Fruit fly (Drosophila melanogaster) whole organism, embryonic: Measurements from ENCODE around the gene Adh.
A peak's percentile ranks its signal among the peaks of the same experiment; 100 is the strongest.

Source experiments
- C15 ChIP-seq: fragments of 200-800 bp; sonication (Bioruptor generic); IDR thresholded peaks from 3 replicates; pipeline ENCODE4 v1.3.6; 2022; ENCODE audit warnings: missing biosample characterization, missing genetic modification characterization
- CG10147 ChIP-seq: fragments of 200-800 bp; sonication (Bioruptor generic); optimal IDR thresholded peaks from 2 replicates; lab custom pipeline; 2019; ENCODE audit warnings: missing biosample characterization, mild to moderate bottlenecking, missing genetic modification characterization, moderate library complexity
- CG10462 ChIP-seq: fragments of 200-800 bp; sonication (Bioruptor generic); optimal IDR thresholded peaks from 2 replicates; lab custom pipeline; 2016; ENCODE audit warnings: missing biosample characterization, missing genetic modification characterization
- CG11247 ChIP-seq: fragments of 200-800 bp; sonication (Bioruptor generic); IDR thresholded peaks from 2 replicates; pipeline ENCODE4 v1.3.6; 2022; ENCODE audit warnings: missing biosample characterization, missing genetic modification characterization
- CG14014 ChIP-seq: fragments of 200-800 bp; sonication (Bioruptor generic); IDR thresholded peaks from 2 replicates; pipeline ENCODE4 v1.3.6; 2022; ENCODE audit warnings: missing biosample characterization, missing genetic modification characterization
- CG14965 ChIP-seq: fragments of 200-800 bp; sonication (Bioruptor generic); optimal IDR thresholded peaks from 2 replicates; lab custom pipeline; 2016; ENCODE audit warnings: missing biosample characterization, missing genetic modification characterization, borderline replicate concordance
- CG15269 ChIP-seq: fragments of 200-800 bp; sonication (Bioruptor generic); optimal IDR thresholded peaks from 2 replicates; lab custom pipeline; 2018; ENCODE audit warnings: missing biosample characterization, mild to moderate bottlenecking, missing genetic modification characterization, moderate library complexity
- CG15601 ChIP-seq: fragments of 200-800 bp; sonication (Bioruptor generic); optimal IDR thresholded peaks from 3 replicates; lab custom pipeline; 2019; ENCODE audit warnings: missing biosample characterization, mild to moderate bottlenecking, missing genetic modification characterization, moderate library complexity
- CG16815 ChIP-seq: fragments of 200-800 bp; sonication (Bioruptor generic); optimal IDR thresholded peaks from 3 replicates; lab custom pipeline; 2017; ENCODE audit warnings: missing biosample characterization, mild to moderate bottlenecking, missing genetic modification characterization
- CG18599 ChIP-seq: fragments of 200-800 bp; sonication (Bioruptor generic); optimal IDR thresholded peaks from 3 replicates; lab custom pipeline; 2017; ENCODE audit warnings: missing biosample characterization, missing genetic modification characterization, mild to moderate bottlenecking, moderate library complexity, missing genetic modification reagents
- CG2678 ChIP-seq: fragments of 200-800 bp; sonication (Bioruptor generic); optimal IDR thresholded peaks from 3 replicates; lab custom pipeline; 2019; ENCODE audit warnings: missing biosample characterization, mild to moderate bottlenecking, missing genetic modification characterization, moderate library complexity
- CG31224 ChIP-seq: fragments of 200-800 bp; sonication (Bioruptor generic); IDR thresholded peaks from 2 replicates; pipeline ENCODE4 v1.3.6; 2022; ENCODE audit warnings: missing biosample characterization, missing genetic modification characterization
- CG31388 ChIP-seq: fragments of 200-800 bp; sonication (Bioruptor generic); optimal IDR thresholded peaks from 2 replicates; lab custom pipeline; 2016; ENCODE audit warnings: missing biosample characterization, missing genetic modification characterization
- CG42726 ChIP-seq: fragments of 200-800 bp; sonication (Bioruptor generic); IDR thresholded peaks from 2 replicates; pipeline ENCODE4 v1.3.6; 2022; ENCODE audit warnings: missing biosample characterization, missing genetic modification characterization; ENCODE audit not compliant: partially characterized antibody
- CG5245 ChIP-seq: fragments of 200-800 bp; sonication (Bioruptor generic); optimal IDR thresholded peaks from 3 replicates; lab custom pipeline; 2016; ENCODE audit warnings: missing biosample characterization, missing genetic modification characterization
- CG6791 ChIP-seq: fragments of 200-800 bp; sonication (Bioruptor generic); IDR thresholded peaks from 3 replicates; pipeline ENCODE4 v1.3.6; 2022; ENCODE audit warnings: missing biosample characterization, missing genetic modification characterization; ENCODE audit not compliant: partially characterized antibody
- CG7987 ChIP-seq: fragments of 200-800 bp; sonication (Bioruptor generic); optimal IDR thresholded peaks from 2 replicates; lab custom pipeline; 2018; ENCODE audit warnings: missing biosample characterization, mild to moderate bottlenecking, missing genetic modification characterization, moderate library complexity
- CG8478 ChIP-seq: fragments of >200 bp; optimal IDR thresholded peaks from 2 replicates; lab custom pipeline; 2018
- CG9817 ChIP-seq: fragments of 200-800 bp; sonication (Bioruptor generic); optimal IDR thresholded peaks from 2 replicates; lab custom pipeline; 2018; ENCODE audit warnings: missing biosample characterization, mild to moderate bottlenecking, missing genetic modification characterization, moderate library complexity
- CG9932 ChIP-seq: fragments of 200-800 bp; sonication (Bioruptor generic); IDR thresholded peaks from 2 replicates; pipeline ENCODE4 v1.3.6; 2022; ENCODE audit warnings: missing biosample characterization, missing genetic modification characterization
- CTCF ChIP-seq: fragments of 200-800 bp; sonication (Bioruptor generic); optimal IDR thresholded peaks from 2 replicates; lab custom pipeline; 2017; ENCODE audit warnings: missing biosample characterization, mild to moderate bottlenecking, missing genetic modification characterization, moderate library complexity
- Dbx ChIP-seq: fragments of 200-800 bp; sonication (Bioruptor generic); IDR thresholded peaks from 3 replicates; pipeline ENCODE4 v1.3.6; 2022; ENCODE audit warnings: missing biosample characterization, missing genetic modification characterization
- Dref ChIP-seq: fragments of 200-800 bp; sonication (Bioruptor generic); IDR thresholded peaks from 2 replicates; pipeline ENCODE4 v1.3.6; 2022; ENCODE audit warnings: missing biosample characterization, missing genetic modification characterization
- E2f2 ChIP-seq: fragments of 200-800 bp; sonication (Bioruptor generic); IDR thresholded peaks from 2 replicates; pipeline ENCODE4 v1.3.6; 2022; ENCODE audit warnings: missing biosample characterization, missing genetic modification characterization
- Fer3 ChIP-seq: fragments of 200-800 bp; sonication (Bioruptor generic); optimal IDR thresholded peaks from 2 replicates; lab custom pipeline; 2018; ENCODE audit warnings: missing biosample characterization, mild to moderate bottlenecking, missing genetic modification characterization, moderate library complexity
- Hr51 ChIP-seq, 2 experiments: fragments of 200-800 bp; sonication (Bioruptor generic); optimal IDR thresholded peaks; 2 replicates in 1 of 2; 3 replicates in 1 of 2; lab custom pipeline; 2016 to 2018; ENCODE audit warnings: missing biosample characterization in 2 of 2, missing genetic modification characterization in 2 of 2, mild to moderate bottlenecking in 1 of 2, moderate library complexity in 1 of 2
- Hr78 ChIP-seq, 2 experiments: fragments of 200-800 bp in 1 of 2; fragments of >200 bp in 1 of 2; sonication (Bioruptor generic) in 1 of 2; optimal IDR thresholded peaks; 2 replicates each; lab custom pipeline; 2017 to 2019; ENCODE audit warnings: missing biosample characterization in 2 of 2, missing genetic modification characterization in 2 of 2, mild to moderate bottlenecking in 1 of 2, moderate library complexity in 1 of 2
- Meics ChIP-seq: fragments of 200-800 bp; sonication (Bioruptor generic); optimal IDR thresholded peaks from 2 replicates; lab custom pipeline; 2017; ENCODE audit warnings: missing biosample characterization, mild to moderate bottlenecking, missing genetic modification characterization
- NFAT ChIP-seq: fragments of 200-800 bp; sonication (Bioruptor generic); IDR thresholded peaks from 2 replicates; pipeline ENCODE4 v1.3.6; 2022; ENCODE audit warnings: missing biosample characterization, missing genetic modification characterization
- Rx ChIP-seq: fragments of 200-800 bp; sonication (Bioruptor generic); IDR thresholded peaks from 2 replicates; pipeline ENCODE4 v1.3.6; 2022; ENCODE audit warnings: missing biosample characterization, missing genetic modification characterization
- Taf1 ChIP-seq: fragments of 200-800 bp; sonication (Bioruptor generic); IDR thresholded peaks from 2 replicates; pipeline ENCODE4 v1.3.6; 2022; ENCODE audit warnings: missing biosample characterization, missing genetic modification characterization
- amos ChIP-seq: fragments of 200-800 bp; sonication (Bioruptor generic); IDR thresholded peaks from 2 replicates; pipeline ENCODE4 v1.3.6; 2022; ENCODE audit warnings: missing biosample characterization, missing genetic modification characterization; ENCODE audit not compliant: partially characterized antibody
- ara ChIP-seq: fragments of 200-800 bp; sonication (Bioruptor generic); IDR thresholded peaks from 2 replicates; pipeline ENCODE4 v1.3.6; 2022; ENCODE audit warnings: missing biosample characterization, missing genetic modification characterization
- ase ChIP-seq: fragments of 200-800 bp; sonication (Bioruptor generic); IDR thresholded peaks from 3 replicates; pipeline ENCODE4 v1.3.6; 2022; ENCODE audit warnings: missing biosample characterization, missing genetic modification characterization
- bowl ChIP-seq: fragments of 200-800 bp; sonication (Bioruptor generic); IDR thresholded peaks from 2 replicates; pipeline ENCODE4 v1.3.6; 2022; ENCODE audit warnings: missing biosample characterization, missing genetic modification characterization
- caup ChIP-seq: fragments of 200-800 bp; sonication (Bioruptor generic); optimal IDR thresholded peaks from 3 replicates; lab custom pipeline; 2017; ENCODE audit warnings: missing biosample characterization, mild to moderate bottlenecking, missing genetic modification characterization, moderate library complexity; ENCODE audit not compliant: severe bottlenecking
- chif ChIP-seq, 2 experiments: fragments of 200-800 bp; sonication (Bioruptor generic); optimal IDR thresholded peaks; 3 replicates each; lab custom pipeline; 2016; ENCODE audit warnings: missing biosample characterization in 2 of 2, missing genetic modification characterization in 2 of 2
- da ChIP-seq: fragments of 200-800 bp; sonication (Bioruptor generic); optimal IDR thresholded peaks from 2 replicates; lab custom pipeline; 2016; ENCODE audit warnings: missing biosample characterization, missing genetic modification characterization
- dpn ChIP-seq, 2 experiments: fragments of 200-800 bp; sonication (Bioruptor generic); optimal IDR thresholded peaks; 3 replicates each; lab custom pipeline; 2016; ENCODE audit warnings: missing biosample characterization in 2 of 2, missing genetic modification characterization in 2 of 2
- fd64A ChIP-seq: fragments of 200-800 bp; sonication (Bioruptor generic); optimal IDR thresholded peaks from 3 replicates; lab custom pipeline; 2018; ENCODE audit warnings: missing biosample characterization, mild to moderate bottlenecking, missing genetic modification characterization
- fd96Cb ChIP-seq: fragments of 200-800 bp; sonication (Bioruptor generic); optimal IDR thresholded peaks from 2 replicates; lab custom pipeline; 2018; ENCODE audit warnings: missing biosample characterization, mild to moderate bottlenecking, missing genetic modification characterization, moderate library complexity
- gcm ChIP-seq: fragments of 200-800 bp; sonication (Bioruptor generic); optimal IDR thresholded peaks from 2 replicates; lab custom pipeline; 2019; ENCODE audit warnings: missing biosample characterization, mild to moderate bottlenecking, missing genetic modification characterization, moderate library complexity
- her ChIP-seq: fragments of 200-800 bp; sonication (Bioruptor generic); optimal IDR thresholded peaks from 2 replicates; lab custom pipeline; 2016; ENCODE audit warnings: missing biosample characterization, missing genetic modification characterization
- inv ChIP-seq: fragments of 200-800 bp; sonication (Bioruptor generic); IDR thresholded peaks from 2 replicates; pipeline ENCODE4 v1.3.6; 2022; ENCODE audit warnings: missing biosample characterization, missing genetic modification characterization; ENCODE audit not compliant: partially characterized antibody
- mam ChIP-seq: fragments of 200-800 bp; sonication (Bioruptor generic); optimal IDR thresholded peaks from 3 replicates; lab custom pipeline; 2016; ENCODE audit warnings: missing biosample characterization, missing genetic modification characterization
- psq ChIP-seq: fragments of 200-800 bp; sonication (Bioruptor generic); optimal IDR thresholded peaks from 2 replicates; lab custom pipeline; 2017; ENCODE audit warnings: missing biosample characterization, missing genetic modification characterization
- pum ChIP-seq: fragments of 200-800 bp; sonication (Bioruptor generic); optimal IDR thresholded peaks from 2 replicates; lab custom pipeline; 2016; ENCODE audit warnings: missing biosample characterization, missing genetic modification characterization
- sima ChIP-seq: fragments of 200-800 bp; sonication (Bioruptor generic); optimal IDR thresholded peaks from 2 replicates; lab custom pipeline; 2016; ENCODE audit warnings: missing biosample characterization, missing genetic modification characterization
- slbo ChIP-seq: fragments of 200-800 bp; sonication (Bioruptor generic); IDR thresholded peaks from 2 replicates; pipeline ENCODE4 v1.3.6; 2022; ENCODE audit warnings: missing biosample characterization, missing genetic modification characterization
- tio ChIP-seq: fragments of 200-800 bp; sonication (Bioruptor generic); optimal IDR thresholded peaks from 2 replicates; lab custom pipeline; 2017; ENCODE audit warnings: missing biosample characterization, missing genetic modification characterization, inconsistent platforms
- yki ChIP-seq: fragments of >200 bp; optimal IDR thresholded peaks from 3 replicates; lab custom pipeline; 2018
- zen ChIP-seq: fragments of 200-800 bp; sonication (Bioruptor generic); optimal IDR thresholded peaks from 3 replicates; lab custom pipeline; 2018; ENCODE audit warnings: missing biosample characterization, mild to moderate bottlenecking, missing genetic modification characterization, moderate library complexity

Adh gene

DNA sequence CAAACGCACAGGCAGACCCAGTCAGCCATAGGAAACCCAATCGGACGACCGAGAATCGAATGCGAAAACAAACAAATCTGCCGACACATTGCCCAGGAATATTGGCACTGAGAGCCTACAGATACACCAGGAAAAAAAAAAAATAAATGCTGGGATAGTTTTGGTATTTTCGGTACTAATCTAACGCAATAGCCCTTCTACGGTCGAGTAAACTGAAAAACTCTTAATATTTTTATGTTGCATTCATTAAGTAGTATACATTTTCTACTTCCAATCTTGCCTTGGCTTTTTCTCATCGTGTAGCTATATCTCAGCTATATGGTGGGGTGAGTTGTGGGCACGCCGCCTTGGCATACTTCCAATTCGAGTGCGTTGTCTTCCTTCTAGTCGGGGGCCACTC lies 4.2 kb downstream of the Adh start (continued):
- TF ChIP-seq caup (GFP tag; lab: Kevin White, UChicago) (peak; percentile 8), CG9932 (GFP tag; lab: Robert Waterston, UW) (peak; percentile 55), CG10462 (GFP tag; lab: Kevin White, UChicago) (no peak), CG16815 (no peak), E2f2 (peak; percentile 28; the same call in 1 of the 2 replicates), sima (no peak), chif (GFP tag; optimal IDR thresholded peaks at IDR 0.05; lab: Kevin White, UChicago) (peak; percentile 15 to 39), Rx (GFP tag; lab: Robert Waterston, UW) (0 out of 2 replicates have a peak, but pooled peaks have one; percentile 4), Dref (GFP tag; lab: Robert Waterston, UW) (no peak), psq (GFP tag; lab: Kevin White, UChicago) (no peak), bowl (GFP tag; lab: Robert Waterston, UW) (no peak), yki (no peak), CG6791 (GFP tag; lab: Robert Waterston, UW) (no peak), CG18599 (GFP tag; lab: Kevin White, UChicago) (peak; percentile 40), CG2678 (tag; lab: Kevin White, UChicago) (peak; percentile 47), CG15269 (peak; percentile 50), C15 (GFP tag; lab: Robert Waterston, UW) (no peak), CG42726 (GFP tag; lab: Robert Waterston, UW) (no peak), Meics (GFP tag; lab: Kevin White, UChicago) (peak; percentile 34), dpn (GFP tag; optimal IDR thresholded peaks at IDR 0.05; lab: Kevin White, UChicago) (peak; percentile 12 to 28), CG15601 (tag; lab: Kevin White, UChicago) (no peak), CG5245 (GFP tag; lab: Kevin White, UChicago) (no peak), mam (GFP tag; lab: Kevin White, UChicago) (peak; percentile 38), ara (GFP tag; lab: Robert Waterston, UW) (no peak), CG7987 (GFP tag; lab: Kevin White, UChicago) (no peak), CG31224 (GFP tag; lab: Robert Waterston, UW) (no peak), pum (GFP tag; lab: Kevin White, UChicago) (peak; percentile 41), ase (0 out of 3 replicates have a peak, but pooled peaks have one; percentile 23), NFAT (GFP tag; lab: Robert Waterston, UW) (no peak), her (GFP tag; lab: Kevin White, UChicago) (peak; percentile 35), Fer3 (tag; lab: Kevin White, UChicago) (peak; percentile 4), CTCF (GFP tag; lab: Kevin White, UChicago) (no peak), Hr78 (GFP tag; optimal IDR thresholded peaks at IDR 0.05; lab: Kevin White, UChicago) (no peak), CG14014 (GFP tag; lab: Robert Waterston, UW) (0 out of 2 replicates have a peak, but pooled peaks have one; percentile 14), zen (no peak), Taf1 (GFP tag; lab: Robert Waterston, UW) (no peak), da (GFP tag; lab: Kevin White, UChicago) (no peak), Hr51 (GFP tag; optimal IDR thresholded peaks at IDR 0.05; lab: Kevin White, UChicago) (peak in 1 of 2 experiments; percentile 47), Dbx (GFP tag; lab: Robert Waterston, UW) (no peak), fd64A (GFP tag; lab: Kevin White, UChicago) (no peak), CG10147 (GFP tag; lab: Kevin White, UChicago) (no peak), slbo (GFP tag; lab: Robert Waterston, UW) (peak; percentile 77), CG9817 (tag; lab: Kevin White, UChicago) (peak; percentile 0), gcm (GFP tag; lab: Kevin White, UChicago) (no peak), CG8478 (no peak), inv (GFP tag; lab: Robert Waterston, UW) (no peak), amos (GFP tag; lab: Robert Waterston, UW) (no peak), CG14965 (no peak), tio (GFP tag; lab: Kevin White, UChicago) (peak; percentile 26), CG11247 (GFP tag; lab: Robert Waterston, UW) (0 out of 2 replicates have a peak, but pooled peaks have one; percentile 31), fd96Cb (no peak), CG31388 (GFP tag; lab: Kevin White, UChicago) (no peak)
